Worm (Caenorhabditis elegans): ENCODE results near the gene Y32G9B.1.

DNA sequence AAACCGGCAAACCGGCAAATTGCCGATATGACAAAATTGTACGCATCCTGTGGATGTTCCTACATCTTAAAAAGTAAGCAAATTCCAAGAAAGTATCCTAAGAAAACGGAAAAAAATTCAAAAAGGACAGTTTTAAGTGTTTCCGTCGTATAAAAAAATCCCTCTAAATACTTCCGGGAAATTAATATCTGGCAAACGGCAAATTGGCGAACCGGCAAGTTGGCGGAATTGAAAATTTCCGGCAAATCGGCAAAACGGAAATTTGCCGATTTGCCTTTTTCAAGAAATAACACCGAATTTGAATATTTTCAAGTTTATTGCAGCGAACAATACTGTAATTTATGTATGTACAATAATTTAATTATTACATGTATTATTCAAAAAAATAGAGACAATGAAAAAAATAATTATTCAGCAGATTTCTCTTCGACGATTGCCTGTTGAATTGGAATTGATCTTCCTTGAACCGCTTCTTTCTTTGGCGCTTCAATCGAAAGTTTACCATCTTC lies 25.8 kb downstream of the Y32G9B.1 start:
- TF ChIP-seq snpc-1.1 (tag; optimal IDR thresholded peaks at IDR 0.05; ENCODE audit: insufficient read depth) (no peak), cebp-2 (GFP tag; IDR thresholded peaks at IDR 0.05) (no peak)

Data from whole organism, young adult.